Worm (Caenorhabditis elegans) whole organism, L4 larva: ENCODE results near the gene ttr-6.

Experiments
- ceh-82 ChIP-seq: sonication (generic microtip); optimal IDR thresholded peaks from 2 replicates; lab custom pipeline; 2017; ENCODE audit warnings: missing biosample characterization, missing genetic modification characterization
- lin-15B ChIP-seq: fragments of 150-350 bp; sonication (generic microtip); optimal IDR thresholded peaks from 3 replicates; lab custom pipeline; 2014; ENCODE audit warnings: missing biosample characterization, missing genetic modification characterization
- lin-38 ChIP-seq: fragments of 200-800 bp; sonication (Bioruptor generic); IDR thresholded peaks from 2 replicates; pipeline ENCODE4 v1.3.6; 2022; ENCODE audit warnings: missing genetic modification reagents, missing genetic modification characterization, missing compliant biosample characterization
- lsy-2 ChIP-seq, 2 experiments: fragments of 150-350 bp in 1 of 2; sonication (generic microtip) in 1 of 2; optimal IDR thresholded peaks; 2 replicates each; lab custom pipeline; 2014 to 2017; ENCODE audit warnings: missing biosample characterization in 2 of 2, missing genetic modification characterization in 2 of 2
- nhr-10 ChIP-seq: fragments of 150-350 bp; optimal IDR thresholded peaks from 2 replicates; lab custom pipeline; 2014; ENCODE audit warnings: missing biosample characterization, missing genetic modification characterization
- nhr-237 ChIP-seq: sonication (generic microtip); optimal IDR thresholded peaks from 2 replicates; lab custom pipeline; 2017; ENCODE audit warnings: missing biosample characterization, missing genetic modification characterization
- snpc-1.2 ChIP-seq: fragments of 200-800 bp; sonication (Bioruptor generic); IDR thresholded peaks from 2 replicates; pipeline ENCODE4 v1.3.6; 2022; ENCODE audit warnings: missing genetic modification reagents, missing genetic modification characterization, missing compliant biosample characterization
- zfp-3 ChIP-seq: fragments of 200-800 bp; sonication (Bioruptor generic); conservative IDR thresholded peaks from 2 replicates; pipeline ENCODE4 v1.3.6; 2022; ENCODE audit warnings: missing genetic modification reagents, missing genetic modification characterization, missing compliant biosample characterization

ce11 chrX:6569624-6570023 lies 27.3 kb downstream of the ttr-6 start, which contains the start of gene dop-3:
- TF ChIP-seq zfp-3 (GFP tag; lab: Robert Waterston, UW) (no peak), ceh-82 (tag; lab: Kevin White, UChicago) (no peak), lsy-2 (tag; optimal IDR thresholded peaks at IDR 0.05; lab: Kevin White, UChicago) (no peak), snpc-1.2 (GFP tag; lab: Robert Waterston, UW) (no peak), nhr-237 (no peak), lin-38 (GFP tag; lab: Robert Waterston, UW) (no peak), nhr-10 (no peak), lin-15B (tag; lab: Kevin White, UChicago) (no peak)
